Fruit fly (Drosophila melanogaster) whole organism, embryonic: ENCODE measurements around the gene Sox102F.

Experiments
- Awh ChIP-seq: fragments of 200-800 bp; sonication (Bioruptor generic); IDR thresholded peaks from 2 replicates; pipeline ENCODE4, ENCODE4 v1.3.6; 2022; ENCODE audit warnings: missing biosample characterization, missing genetic modification characterization
- BEAF-32 ChIP-seq: fragments of 200-800 bp; sonication (Bioruptor generic); optimal IDR thresholded peaks from 3 replicates; lab custom pipeline; 2017; ENCODE audit warnings: missing biosample characterization, missing genetic modification characterization, mild to moderate bottlenecking, moderate library complexity, missing genetic modification reagents
- CG1024 ChIP-seq: fragments of 200-800 bp; sonication (Bioruptor generic); IDR thresholded peaks from 2 replicates; pipeline ENCODE4 v1.3.6; 2022; ENCODE audit warnings: missing biosample characterization, missing genetic modification characterization
- CG10267 ChIP-seq: fragments of 200-800 bp; sonication (Bioruptor generic); optimal IDR thresholded peaks from 2 replicates; lab custom pipeline; 2018; ENCODE audit warnings: missing biosample characterization, mild to moderate bottlenecking, missing genetic modification characterization, moderate library complexity
- CG10979 ChIP-seq: fragments of 200-800 bp; sonication (Bioruptor generic); optimal IDR thresholded peaks from 2 replicates; lab custom pipeline; 2018; ENCODE audit warnings: missing biosample characterization, mild to moderate bottlenecking, missing genetic modification characterization, moderate library complexity
- CG11560 ChIP-seq: fragments of 200-800 bp; sonication (Bioruptor generic); IDR thresholded peaks from 3 replicates; pipeline ENCODE4 v1.3.6; 2022; ENCODE audit warnings: missing biosample characterization, missing genetic modification characterization
- CG12155 ChIP-seq: fragments of 200-800 bp; sonication (Bioruptor generic); optimal IDR thresholded peaks from 3 replicates; lab custom pipeline; 2016; ENCODE audit warnings: missing biosample characterization, missing genetic modification characterization
- CG12659 ChIP-seq: fragments of 200-800 bp; sonication (Bioruptor generic); optimal IDR thresholded peaks from 3 replicates; lab custom pipeline; 2017; ENCODE audit warnings: mild to moderate bottlenecking, missing biosample characterization, missing genetic modification reagents, missing genetic modification characterization
- CG13894 ChIP-seq: fragments of 200-800 bp; sonication (Bioruptor generic); optimal IDR thresholded peaks from 3 replicates; lab custom pipeline; 2018; ENCODE audit warnings: missing biosample characterization, mild to moderate bottlenecking, missing genetic modification characterization, moderate library complexity
- CG14860 ChIP-seq: fragments of 200-800 bp; sonication (Bioruptor generic); IDR thresholded peaks from 3 replicates; pipeline ENCODE4 v1.3.6; 2022; ENCODE audit warnings: missing biosample characterization, missing genetic modification characterization; ENCODE audit not compliant: partially characterized antibody
- CG1529 ChIP-seq: fragments of 200-800 bp; sonication (Bioruptor generic); optimal IDR thresholded peaks from 3 replicates; lab custom pipeline; 2018; ENCODE audit warnings: missing biosample characterization, missing genetic modification characterization
- CG15696 ChIP-seq: fragments of 200-800 bp; sonication (Bioruptor generic); optimal IDR thresholded peaks from 2 replicates; lab custom pipeline; 2019; ENCODE audit warnings: missing biosample characterization, mild to moderate bottlenecking, missing genetic modification characterization, moderate library complexity
- CG16813 ChIP-seq: fragments of 200-800 bp; sonication (Bioruptor generic); IDR thresholded peaks from 3 replicates; pipeline ENCODE4 v1.3.6; 2022; ENCODE audit warnings: missing biosample characterization, missing genetic modification characterization; ENCODE audit not compliant: partially characterized antibody
- CG18764 ChIP-seq: fragments of 200-800 bp; sonication (Bioruptor generic); optimal IDR thresholded peaks from 3 replicates; lab custom pipeline; 2016; ENCODE audit warnings: missing biosample characterization, missing genetic modification characterization
- CG2199 ChIP-seq: fragments of 200-800 bp; sonication (Bioruptor generic); IDR thresholded peaks from 3 replicates; pipeline ENCODE4 v1.3.6; 2022; ENCODE audit warnings: missing biosample characterization, missing genetic modification characterization
- CG2712 ChIP-seq: fragments of 200-800 bp; optimal IDR thresholded peaks from 3 replicates; lab custom pipeline; 2019; ENCODE audit warnings: missing biosample characterization, mild to moderate bottlenecking, missing genetic modification characterization, moderate library complexity
- CG30020 ChIP-seq: fragments of 200-800 bp; optimal IDR thresholded peaks from 2 replicates; lab custom pipeline; 2019; ENCODE audit warnings: missing biosample characterization, mild to moderate bottlenecking, missing genetic modification characterization, moderate library complexity
- CG32767 ChIP-seq: fragments of 200-800 bp; sonication (Bioruptor generic); IDR thresholded peaks from 2 replicates; pipeline ENCODE4 v1.3.6; 2022; ENCODE audit warnings: missing biosample characterization, missing genetic modification characterization
- CG3847 ChIP-seq: fragments of 200-800 bp; sonication (Bioruptor generic); IDR thresholded peaks from 2 replicates; pipeline ENCODE4 v1.3.6; 2022; ENCODE audit warnings: missing biosample characterization, missing genetic modification characterization
- CG6654 ChIP-seq: fragments of 200-800 bp; sonication (Bioruptor generic); optimal IDR thresholded peaks from 2 replicates; lab custom pipeline; 2017; ENCODE audit warnings: missing biosample characterization, mild to moderate bottlenecking, missing genetic modification characterization
- CG8924 ChIP-seq: fragments of 200-800 bp; optimal IDR thresholded peaks from 3 replicates; lab custom pipeline; 2019; ENCODE audit warnings: missing biosample characterization, mild to moderate bottlenecking, missing genetic modification characterization, moderate library complexity
- CTCF ChIP-seq: fragments of 200-800 bp; sonication (Bioruptor generic); optimal IDR thresholded peaks from 2 replicates; lab custom pipeline; 2017; ENCODE audit warnings: missing biosample characterization, mild to moderate bottlenecking, missing genetic modification characterization, moderate library complexity
- CoRest ChIP-seq: fragments of 200-800 bp; sonication (Bioruptor generic); optimal IDR thresholded peaks from 3 replicates; lab custom pipeline; 2018; ENCODE audit warnings: missing biosample characterization, mild to moderate bottlenecking, missing genetic modification characterization, moderate library complexity
- D19A ChIP-seq: fragments of 200-800 bp; optimal IDR thresholded peaks from 3 replicates; lab custom pipeline; 2019; ENCODE audit warnings: missing biosample characterization, mild to moderate bottlenecking, missing genetic modification characterization, moderate library complexity
- Ets65A ChIP-seq: fragments of 200-800 bp; sonication (Bioruptor generic); peaks from one replicate; lab custom pipeline; 2016; ENCODE audit warnings: missing biosample characterization, missing genetic modification characterization
- Lhr ChIP-seq: fragments of 200-800 bp; sonication (Bioruptor generic); optimal IDR thresholded peaks from 3 replicates; lab custom pipeline; 2017; ENCODE audit warnings: mild to moderate bottlenecking, missing biosample characterization, missing genetic modification reagents, missing genetic modification characterization
- Mrtf ChIP-seq: fragments of 200-800 bp; sonication (Bioruptor generic); IDR thresholded peaks from 3 replicates; pipeline ENCODE4 v1.3.6; 2022; ENCODE audit warnings: missing biosample characterization, missing genetic modification characterization
- Myb ChIP-seq: fragments of 200-800 bp; sonication (Bioruptor generic); optimal IDR thresholded peaks from 2 replicates; lab custom pipeline; 2016; ENCODE audit warnings: missing biosample characterization, missing genetic modification characterization
- Nf-YB ChIP-seq: fragments of 200-800 bp; sonication (Bioruptor generic); optimal IDR thresholded peaks from 3 replicates; lab custom pipeline; 2019; ENCODE audit warnings: missing biosample characterization, mild to moderate bottlenecking, missing genetic modification characterization, moderate library complexity
- PHDP ChIP-seq: fragments of 200-800 bp; sonication (Bioruptor generic); optimal IDR thresholded peaks from 3 replicates; lab custom pipeline; 2018; ENCODE audit warnings: missing biosample characterization, mild to moderate bottlenecking, missing genetic modification characterization, moderate library complexity
- Pdp1 ChIP-seq, 2 experiments: fragments of 200-800 bp; sonication (Bioruptor generic); optimal IDR thresholded peaks; 3 replicates each; lab custom pipeline; 2016; ENCODE audit warnings: missing biosample characterization in 2 of 2, missing genetic modification characterization in 2 of 2, mild to moderate bottlenecking in 1 of 2, moderate library complexity in 1 of 2
- Sry-δ ChIP-seq: fragments of 200-800 bp; sonication (Bioruptor generic); optimal IDR thresholded peaks from 2 replicates; lab custom pipeline; 2016; ENCODE audit warnings: missing biosample characterization, missing genetic modification characterization
- ac ChIP-seq: fragments of 200-800 bp; sonication (Bioruptor generic); optimal IDR thresholded peaks from 3 replicates; lab custom pipeline; 2017; ENCODE audit warnings: missing biosample characterization, mild to moderate bottlenecking, missing genetic modification characterization
- ash1 ChIP-seq: fragments of 200-800 bp; sonication (Bioruptor generic); optimal IDR thresholded peaks from 2 replicates; lab custom pipeline; 2018; ENCODE audit warnings: missing biosample characterization, mild to moderate bottlenecking, missing genetic modification characterization
- bbx ChIP-seq: fragments of 200-800 bp; sonication (Bioruptor generic); IDR thresholded peaks from 2 replicates; pipeline ENCODE4 v1.3.6; 2022; ENCODE audit warnings: missing biosample characterization, missing genetic modification characterization; ENCODE audit not compliant: partially characterized antibody
- btn ChIP-seq: fragments of 200-800 bp; sonication (Bioruptor generic); optimal IDR thresholded peaks from 2 replicates; lab custom pipeline; 2016; ENCODE audit warnings: missing biosample characterization, missing genetic modification characterization
- cas ChIP-seq: fragments of 200-800 bp; sonication (Bioruptor generic); IDR thresholded peaks from 2 replicates; pipeline ENCODE4 v1.3.6; 2022; ENCODE audit warnings: missing biosample characterization, missing genetic modification characterization
- gfzf ChIP-seq: fragments of 200-800 bp; sonication (Bioruptor generic); optimal IDR thresholded peaks from 2 replicates; lab custom pipeline; 2016; ENCODE audit warnings: missing biosample characterization, mild to moderate bottlenecking, missing genetic modification characterization, moderate library complexity
- insv ChIP-seq, 2 experiments: fragments of 200-800 bp; sonication (Bioruptor generic); optimal IDR thresholded peaks; 3 replicates each; lab custom pipeline; 2016 to 2018; ENCODE audit warnings: missing biosample characterization in 2 of 2, missing genetic modification characterization in 2 of 2
- pita ChIP-seq: fragments of 200-800 bp; sonication (Bioruptor generic); optimal IDR thresholded peaks from 2 replicates; lab custom pipeline; 2017; ENCODE audit warnings: missing biosample characterization, mild to moderate bottlenecking, missing genetic modification characterization
- pros ChIP-seq: fragments of 200-800 bp; sonication (Bioruptor generic); optimal IDR thresholded peaks from 3 replicates; lab custom pipeline; 2019; ENCODE audit warnings: missing biosample characterization, mild to moderate bottlenecking, missing genetic modification characterization, moderate library complexity
- ranshi ChIP-seq: fragments of 200-800 bp; sonication (Bioruptor generic); IDR thresholded peaks from 2 replicates; pipeline ENCODE4 v1.3.6; 2022; ENCODE audit warnings: missing biosample characterization, missing genetic modification characterization
- scrt ChIP-seq: fragments of 200-800 bp; sonication (Bioruptor generic); optimal IDR thresholded peaks from 2 replicates; lab custom pipeline; 2018; ENCODE audit warnings: missing biosample characterization, mild to moderate bottlenecking, missing genetic modification characterization, moderate library complexity
- stwl ChIP-seq: fragments of 200-800 bp; sonication (Bioruptor generic); optimal IDR thresholded peaks from 3 replicates; lab custom pipeline; 2018; ENCODE audit warnings: missing biosample characterization, mild to moderate bottlenecking, missing genetic modification characterization, moderate library complexity
- trem ChIP-seq: fragments of 200-800 bp; optimal IDR thresholded peaks from 3 replicates; lab custom pipeline; 2019; ENCODE audit warnings: missing biosample characterization, mild to moderate bottlenecking, missing genetic modification characterization, moderate library complexity
- vfl ChIP-seq: fragments of 200-800 bp; sonication (Bioruptor generic); optimal IDR thresholded peaks from 2 replicates; lab custom pipeline; 2016; ENCODE audit warnings: missing biosample characterization, missing genetic modification characterization
- vvl ChIP-seq: fragments of 200-800 bp; sonication (Bioruptor generic); IDR thresholded peaks from 2 replicates; pipeline ENCODE4 v1.3.6; 2022; ENCODE audit warnings: missing biosample characterization, missing genetic modification characterization
- zen ChIP-seq: fragments of 200-800 bp; sonication (Bioruptor generic); optimal IDR thresholded peaks from 3 replicates; lab custom pipeline; 2018; ENCODE audit warnings: missing biosample characterization, mild to moderate bottlenecking, missing genetic modification characterization, moderate library complexity

The Sox102F gene

dm6 chr4:835535-836138, 1.4 kb upstream of the Sox102F start (continued):
- TF ChIP-seq CG1529 = no peak
- peak in 1 of 2 experiments; percentile 90 for TF ChIP-seq Pdp1 (GFP tag; optimal IDR thresholded peaks at IDR 0.05; lab: Kevin White, UChicago)
- TF ChIP-seq pros (GFP tag; lab: Kevin White, UChicago) = peak; percentile 71
- TF ChIP-seq Ets65A (GFP tag; lab: Kevin White, UChicago) = peak; percentile 79
- TF ChIP-seq insv (GFP tag; optimal IDR thresholded peaks at IDR 0.05; lab: Kevin White, UChicago) = peak in 1 of 2 experiments; percentile 62
- no peak for TF ChIP-seq btn
- no peak for TF ChIP-seq CG6654 (GFP tag; lab: Kevin White, UChicago)
- TF ChIP-seq Awh = 0 out of 2 replicates have a peak, but pooled peaks have one; percentile 35
- no peak for TF ChIP-seq CG32767 (GFP tag; lab: Robert Waterston, UW)
- TF ChIP-seq trem (tag; lab: Kevin White, UChicago) = peak; percentile 99
- no peak for TF ChIP-seq CG12155 (GFP tag; lab: Kevin White, UChicago)
- TF ChIP-seq Mrtf = no peak
- peak; percentile 70; the same call in 2 of the 3 replicates for TF ChIP-seq CG2199 (GFP tag; lab: Robert Waterston, UW)
- 0 out of 3 replicates have a peak, but pooled peaks have one; percentile 48 for TF ChIP-seq CG16813 (GFP tag; lab: Robert Waterston, UW)
- peak; percentile 63 for TF ChIP-seq stwl (tag; lab: Kevin White, UChicago)
- no peak for TF ChIP-seq ash1 (GFP tag; lab: Kevin White, UChicago)
- TF ChIP-seq gfzf (GFP tag; lab: Kevin White, UChicago) = peak; percentile 49
- TF ChIP-seq zen (tag; lab: Kevin White, UChicago) = peak; percentile 24
- TF ChIP-seq vvl (GFP tag; lab: Robert Waterston, UW) = peak; percentile 61; the same call in 1 of the 2 replicates
- TF ChIP-seq CG10979 (tag; lab: Kevin White, UChicago) = peak; percentile 80
- no peak for TF ChIP-seq cas (GFP tag; lab: Robert Waterston, UW)
- 0 out of 2 replicates have a peak, but pooled peaks have one; percentile 28 for TF ChIP-seq ranshi (GFP tag; lab: Robert Waterston, UW)
- TF ChIP-seq CG10267 = peak; percentile 22
- TF ChIP-seq CG15696 (tag; lab: Kevin White, UChicago) = peak; percentile 10
- peak; percentile 33; the same call in 1 of the 2 replicates for TF ChIP-seq CG3847 (GFP tag; lab: Robert Waterston, UW)
- no peak for TF ChIP-seq CG18764 (GFP tag; lab: Kevin White, UChicago)
- TF ChIP-seq Nf-YB (GFP tag; lab: Kevin White, UChicago) = no peak
- TF ChIP-seq Myb = peak; percentile 1
- no peak for TF ChIP-seq CG1024 (GFP tag; lab: Robert Waterston, UW)
- TF ChIP-seq pita (GFP tag; lab: Kevin White, UChicago) = peak; percentile 82
- peak; percentile 93 for TF ChIP-seq CTCF (GFP tag; lab: Kevin White, UChicago)
- TF ChIP-seq CG30020 (tag; lab: Kevin White, UChicago) = no peak

dm6 chr4:834837-835534, 793 bp upstream of the Sox102F start:
- TF ChIP-seq scrt = no peak
- TF ChIP-seq CG13894 (tag; lab: Kevin White, UChicago) = peak; percentile 38
- TF ChIP-seq CG8924 (tag; lab: Kevin White, UChicago) = peak; percentile 39
- TF ChIP-seq ac (GFP tag; lab: Kevin White, UChicago) = no peak
- TF ChIP-seq CG11560 = peak; percentile 98
- peak; percentile 46 for TF ChIP-seq BEAF-32 (GFP tag; lab: Kevin White, UChicago)
- TF ChIP-seq vfl (GFP tag; lab: Kevin White, UChicago) = no peak
- peak; percentile 2 for TF ChIP-seq D19A (tag; lab: Kevin White, UChicago)
- peak; percentile 99 for TF ChIP-seq Lhr (GFP tag; lab: Kevin White, UChicago)
- peak; percentile 76 for TF ChIP-seq pita (GFP tag; lab: Kevin White, UChicago)
- TF ChIP-seq CoRest (tag; lab: Kevin White, UChicago) = peak; percentile 52
- peak; percentile 40 for TF ChIP-seq CG30020 (tag; lab: Kevin White, UChicago)
- TF ChIP-seq CG14860 (GFP tag; lab: Robert Waterston, UW) = peak; percentile 28; the same call in 1 of the 3 replicates
- peak; percentile 61 for TF ChIP-seq CG12659 (GFP tag; lab: Kevin White, UChicago)
- TF ChIP-seq trem (tag; lab: Kevin White, UChicago) = peak; percentile 58
- TF ChIP-seq Sry-δ (GFP tag; lab: Kevin White, UChicago) = peak; percentile 41
- peak; percentile 7 for TF ChIP-seq PHDP (tag; lab: Kevin White, UChicago)
- peak; percentile 60 for TF ChIP-seq CG2712 (tag; lab: Kevin White, UChicago)
- TF ChIP-seq bbx = peak; percentile 72
